Worm (Caenorhabditis elegans): Measurements from ENCODE around the gene F52H2.5.

F52H2.5 gene

DNA sequence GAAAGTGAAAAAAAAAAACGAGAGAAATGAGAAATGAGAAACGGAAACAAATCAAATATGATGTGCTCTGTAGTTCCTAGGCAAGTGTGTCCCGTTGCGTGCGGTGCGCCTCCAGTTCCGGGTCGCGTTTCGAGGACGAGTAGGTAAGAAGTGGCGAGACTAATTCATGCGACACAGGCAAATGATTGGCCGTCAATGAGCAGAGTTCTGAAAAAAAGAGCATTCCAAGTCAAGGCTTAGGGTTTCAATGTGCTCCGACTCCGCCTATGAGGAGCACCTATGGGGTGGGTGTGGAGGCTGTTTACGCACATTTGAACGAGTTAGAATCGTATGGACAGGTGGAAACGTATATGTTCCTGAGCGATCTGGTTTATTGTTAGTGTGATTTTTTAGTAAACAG, 16.5 kb downstream of the F52H2.5 start:
- TF ChIP-seq ama-1 (optimal IDR thresholded peaks at IDR 0.05) (no peak), C08G9.2 (tag; optimal IDR thresholded peaks at IDR 0.05) (no peak), hlh-30 (tag; optimal IDR thresholded peaks at IDR 0.05; ENCODE audit: insufficient read depth) (no peak), unc-86 (tag; optimal IDR thresholded peaks at IDR 0.05) (no peak), che-1 (tag; optimal IDR thresholded peaks at IDR 0.05) (no peak), ets-4 (tag; optimal IDR thresholded peaks at IDR 0.05) (no peak), sdc-2 (tag; optimal IDR thresholded peaks at IDR 0.05) (no peak), K02D7.2 (tag; optimal IDR thresholded peaks at IDR 0.05) (no peak), nhr-232 (tag; optimal IDR thresholded peaks at IDR 0.05) (no peak), dmd-4 (tag; optimal IDR thresholded peaks at IDR 0.05; ENCODE audit: borderline replicate concordance) (no peak)

DNA sequence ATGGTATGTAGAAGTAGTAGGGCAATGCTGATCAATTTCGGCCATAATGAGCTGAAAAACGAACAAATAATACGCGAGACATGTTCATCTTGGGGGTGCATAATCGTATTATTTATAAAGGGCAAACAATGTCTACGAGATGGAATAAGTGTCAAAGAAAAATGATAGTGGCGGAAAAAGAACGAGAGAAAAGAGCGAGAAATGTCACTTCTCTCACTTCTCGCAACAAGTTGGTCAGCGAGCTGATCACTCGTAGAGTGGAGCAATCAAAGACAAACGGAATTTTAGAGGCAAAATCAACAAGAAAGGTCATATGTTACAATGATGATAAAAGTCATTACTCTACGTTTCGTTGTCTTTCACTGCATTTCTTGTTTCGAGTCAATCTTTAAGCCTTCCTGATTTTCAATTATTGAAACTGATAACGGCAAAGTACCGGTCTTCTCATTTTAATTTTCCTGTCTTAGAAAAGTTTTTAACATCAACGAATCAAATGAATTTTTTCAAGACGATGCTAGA, 18.8 kb downstream of the F52H2.5 start, which contains the start of gene F52H2.3:
Gene F52H2.3, minus strand, starts transcription at position 51 of the 519 bp plus-strand sequence.
- TF ChIP-seq sox-4 (tag; optimal IDR thresholded peaks at IDR 0.05) (no peak), K02D7.2 (tag; optimal IDR thresholded peaks at IDR 0.05) (no peak), pag-3 (tag; optimal IDR thresholded peaks at IDR 0.05; ENCODE audit: borderline replicate concordance) (no peak), madf-2 (tag; optimal IDR thresholded peaks at IDR 0.05) (no peak), T23F11.4 (GFP tag; optimal IDR thresholded peaks at IDR 0.05) (no peak), Y22D7AL.16 (tag; optimal IDR thresholded peaks at IDR 0.05) (no peak), ceh-24 (tag; optimal IDR thresholded peaks at IDR 0.05) (no peak), unc-86 (tag; optimal IDR thresholded peaks at IDR 0.05) (no peak), pha-4 (tag; optimal IDR thresholded peaks at IDR 0.05) (no peak), unc-3 (GFP tag; conservative IDR thresholded peaks at IDR 0.05) (no peak), unc-3 (tag; optimal IDR thresholded peaks at IDR 0.05) (no peak), pha-2 (tag; optimal IDR thresholded peaks at IDR 0.05) (no peak), sdc-2 (tag; optimal IDR thresholded peaks at IDR 0.05) (no peak)

DNA sequence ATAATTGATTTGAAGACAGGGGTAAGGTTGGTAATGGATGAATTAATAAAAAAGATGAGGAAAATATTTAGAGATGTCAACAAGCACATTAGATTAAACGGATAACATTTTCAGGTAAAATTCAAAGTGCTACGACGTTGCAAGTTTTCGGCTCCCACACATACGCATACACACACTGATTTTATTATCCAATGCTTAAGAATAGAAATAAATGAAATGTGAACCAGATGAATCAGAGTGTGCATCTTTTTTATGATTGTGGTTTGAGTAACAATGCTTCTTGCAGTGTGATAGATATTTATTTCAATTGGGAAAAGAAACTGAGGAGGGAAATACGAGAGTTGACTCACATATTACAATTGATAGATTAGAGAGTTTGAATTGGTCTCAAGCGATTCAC, 21.2 kb downstream of the F52H2.5 start:
- TF ChIP-seq hlh-15 (tag; optimal IDR thresholded peaks at IDR 0.05) (no peak), fkh-6 (tag; optimal IDR thresholded peaks at IDR 0.05) (no peak), ceh-9 (tag; optimal IDR thresholded peaks at IDR 0.05) (no peak), hlh-8 (tag; optimal IDR thresholded peaks at IDR 0.05) (peak; percentile 2), mec-3 (tag; optimal IDR thresholded peaks at IDR 0.05; ENCODE audit: borderline replicate concordance) (no peak), K02D7.2 (tag; optimal IDR thresholded peaks at IDR 0.05) (no peak), ceh-45 (GFP tag; IDR thresholded peaks at IDR 0.05) (no peak)

- peak; percentile 71 for TF ChIP-seq hlh-30 (tag; optimal IDR thresholded peaks at IDR 0.05; ENCODE audit: insufficient read depth)
- TF ChIP-seq syd-9 (tag; optimal IDR thresholded peaks at IDR 0.05): peak; percentile 61
- TF ChIP-seq zip-5 (tag; optimal IDR thresholded peaks at IDR 0.05): no peak
- TF ChIP-seq ceh-30 (tag; optimal IDR thresholded peaks at IDR 0.05): no peak
- no peak for TF ChIP-seq ceh-45 (GFP tag; IDR thresholded peaks at IDR 0.05)
- TF ChIP-seq ceh-48 (tag; optimal IDR thresholded peaks at IDR 0.05): peak; percentile 78
- no peak for TF ChIP-seq lin-11 (tag; optimal IDR thresholded peaks at IDR 0.05)
- TF ChIP-seq fkh-6 (tag; optimal IDR thresholded peaks at IDR 0.05): no peak
- TF ChIP-seq gmeb-2 (tag; optimal IDR thresholded peaks at IDR 0.05): no peak
- TF ChIP-seq lim-6 (tag; optimal IDR thresholded peaks at IDR 0.05): no peak
- no peak for TF ChIP-seq pqm-1 (tag; optimal IDR thresholded peaks at IDR 0.05)
- TF ChIP-seq nhr-11 (tag; optimal IDR thresholded peaks at IDR 0.05): no peak
- peak; percentile 91 for TF ChIP-seq ceh-18 (tag; optimal IDR thresholded peaks at IDR 0.05)
- no peak; the same call in 1 of the 2 replicates for TF ChIP-seq sox-2 (GFP tag; IDR thresholded peaks at IDR 0.05)
- no peak for TF ChIP-seq ttx-3 (tag; optimal IDR thresholded peaks at IDR 0.05)
- TF ChIP-seq pax-1 (tag; optimal IDR thresholded peaks at IDR 0.05): no peak
- TF ChIP-seq tbx-2 (tag; optimal IDR thresholded peaks at IDR 0.05): peak; percentile 89
- TF ChIP-seq che-1 (tag; optimal IDR thresholded peaks at IDR 0.05): no peak
- no peak for TF ChIP-seq K02D7.2 (tag; optimal IDR thresholded peaks at IDR 0.05)
- TF ChIP-seq elt-2 (tag; optimal IDR thresholded peaks at IDR 0.05): peak; percentile 19
- peak; percentile 87 for TF ChIP-seq F13H6.1 (tag; optimal IDR thresholded peaks at IDR 0.05)
- no peak for TF ChIP-seq ceh-9 (tag; optimal IDR thresholded peaks at IDR 0.05)
- TF ChIP-seq dve-1 (tag; optimal IDR thresholded peaks at IDR 0.05): peak; percentile 67
- TF ChIP-seq rnt-1 (tag; optimal IDR thresholded peaks at IDR 0.05): peak; percentile 68
- peak; percentile 35 for TF ChIP-seq ets-4 (tag; optimal IDR thresholded peaks at IDR 0.05)
- no peak for TF ChIP-seq hlh-15 (tag; optimal IDR thresholded peaks at IDR 0.05)
- TF ChIP-seq ceh-24 (tag; optimal IDR thresholded peaks at IDR 0.05): no peak
- no peak for TF ChIP-seq fax-1 (tag; optimal IDR thresholded peaks at IDR 0.05)
- no peak for TF ChIP-seq hlh-8 (tag; optimal IDR thresholded peaks at IDR 0.05)
- peak; percentile 71 for TF ChIP-seq ceh-22 (tag; optimal IDR thresholded peaks at IDR 0.05)
- no peak for TF ChIP-seq pag-3 (tag; optimal IDR thresholded peaks at IDR 0.05; ENCODE audit: borderline replicate concordance)
Measured at ce11 chrX:2536246-2536772, 23.6 kb downstream of the F52H2.5 start.
